Worm (Caenorhabditis elegans): Measurements from ENCODE around the gene C04B4.1.

DNA sequence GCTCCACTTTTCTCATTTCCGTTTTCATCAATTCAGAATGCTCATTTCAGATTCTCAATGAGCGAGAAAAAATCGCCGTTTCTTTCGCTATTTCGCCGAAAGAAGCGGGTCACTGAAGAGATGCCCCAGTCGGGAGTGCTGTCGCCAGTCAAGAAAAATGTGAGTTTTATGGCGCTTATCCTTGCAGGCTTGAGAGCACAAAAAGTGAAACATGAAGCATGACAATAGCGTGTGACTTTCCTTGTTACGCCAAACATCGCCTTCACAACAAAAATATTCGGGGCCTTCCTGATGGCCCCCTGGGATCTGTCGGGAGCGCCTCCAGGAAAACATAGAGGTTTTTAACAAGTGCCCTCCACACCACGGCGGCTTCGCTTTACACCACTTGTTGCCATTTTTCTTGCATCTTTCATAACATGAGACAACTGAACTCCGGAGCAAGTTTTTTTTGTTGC lies 24.0 kb upstream of the C04B4.1 start, which contains the start of gene E01G6.2:
- TF ChIP-seq nhr-10 (tag; optimal IDR thresholded peaks at IDR 0.05) (no peak), nhr-11 (tag; optimal IDR thresholded peaks at IDR 0.05) (no peak), mab-5 (tag; optimal IDR thresholded peaks at IDR 0.05) (no peak), nhr-77 (tag; optimal IDR thresholded peaks at IDR 0.05) (no peak), skn-1 (tag; optimal IDR thresholded peaks at IDR 0.05) (no peak), unc-62 (GFP tag; optimal IDR thresholded peaks at IDR 0.05) (no peak)

All from whole organism, L2 larva.